Fruit fly (Drosophila melanogaster) whole organism, prepupa: ENCODE data around the gene CG11504.

Experiments
- CG11762 ChIP-seq: fragments of 200-800 bp; sonication (Bioruptor generic); optimal IDR thresholded peaks from 3 replicates; lab custom pipeline; 2016; ENCODE audit warnings: missing biosample characterization, missing genetic modification characterization; ENCODE audit not compliant: insufficient read depth
- CG15336 ChIP-seq: fragments of 200-800 bp; sonication (Bioruptor generic); IDR thresholded peaks from 2 replicates; pipeline ENCODE4 v1.3.6; 2022; ENCODE audit warnings: missing biosample characterization, missing genetic modification characterization
- CG1621 ChIP-seq: fragments of 200-800 bp; sonication (Bioruptor generic); optimal IDR thresholded peaks from 3 replicates; lab custom pipeline; 2018; ENCODE audit warnings: missing biosample characterization, mild to moderate bottlenecking, missing genetic modification characterization
- CG16779 ChIP-seq: fragments of 200-800 bp; sonication (Bioruptor generic); optimal IDR thresholded peaks from 3 replicates; lab custom pipeline; 2017; ENCODE audit warnings: missing biosample characterization, mild to moderate bottlenecking, missing genetic modification characterization
- CG3032 ChIP-seq: fragments of 200-800 bp; optimal IDR thresholded peaks from 2 replicates; lab custom pipeline; 2019; ENCODE audit warnings: missing biosample characterization, mild to moderate bottlenecking, missing genetic modification characterization, moderate library complexity
- CG31627 ChIP-seq: fragments of 200-800 bp; sonication (Bioruptor generic); optimal IDR thresholded peaks from 3 replicates; lab custom pipeline; 2016; ENCODE audit warnings: missing biosample characterization, missing genetic modification characterization
- CG32006 ChIP-seq: fragments of 200-800 bp; sonication (Bioruptor generic); optimal IDR thresholded peaks from 3 replicates; lab custom pipeline; 2017; ENCODE audit warnings: missing biosample characterization, mild to moderate bottlenecking, missing genetic modification characterization
- CG34406 ChIP-seq: fragments of 200-800 bp; sonication (Bioruptor generic); optimal IDR thresholded peaks from 3 replicates; lab custom pipeline; 2016; ENCODE audit warnings: missing biosample characterization, missing genetic modification characterization
- CG3919 ChIP-seq: fragments of 200-800 bp; sonication (Bioruptor generic); optimal IDR thresholded peaks from 3 replicates; lab custom pipeline; 2016; ENCODE audit warnings: missing biosample characterization, missing genetic modification characterization
- CG4318 ChIP-seq: fragments of 200-800 bp; sonication (Bioruptor generic); optimal IDR thresholded peaks from 3 replicates; lab custom pipeline; 2017; ENCODE audit warnings: missing biosample characterization, mild to moderate bottlenecking, missing genetic modification characterization
- CG6163 ChIP-seq: fragments of 200-800 bp; sonication (Bioruptor generic); IDR thresholded peaks from 3 replicates; pipeline ENCODE4 v1.3.6; 2022; ENCODE audit warnings: missing biosample characterization, missing genetic modification characterization
- CG6276 ChIP-seq: fragments of 200-800 bp; sonication (Bioruptor generic); optimal IDR thresholded peaks from 2 replicates; lab custom pipeline; 2017; ENCODE audit warnings: missing biosample characterization, mild to moderate bottlenecking, missing genetic modification characterization
- CG6792 ChIP-seq: fragments of 200-800 bp; sonication (Bioruptor generic); optimal IDR thresholded peaks from 3 replicates; lab custom pipeline; 2016; ENCODE audit warnings: missing biosample characterization, missing genetic modification characterization
- CG6854 ChIP-seq: fragments of 200-800 bp; sonication (Bioruptor generic); optimal IDR thresholded peaks from 2 replicates; lab custom pipeline; 2017; ENCODE audit warnings: missing biosample characterization, mild to moderate bottlenecking, missing genetic modification characterization
- CG7368 ChIP-seq: fragments of 200-800 bp; sonication (Bioruptor generic); optimal IDR thresholded peaks from 3 replicates; lab custom pipeline; 2016; ENCODE audit warnings: missing biosample characterization, missing genetic modification characterization
- CG8119 ChIP-seq: fragments of 200-800 bp; sonication (Bioruptor generic); IDR thresholded peaks from 3 replicates; pipeline ENCODE4 v1.3.6; 2022; ENCODE audit warnings: missing biosample characterization, missing genetic modification characterization
- CG8319 ChIP-seq: fragments of 200-800 bp; sonication (Bioruptor generic); optimal IDR thresholded peaks from 3 replicates; lab custom pipeline; 2016; ENCODE audit warnings: missing biosample characterization, missing genetic modification characterization
- CG8632 ChIP-seq: fragments of 200-800 bp; sonication (Bioruptor generic); optimal IDR thresholded peaks from 3 replicates; lab custom pipeline; 2016; ENCODE audit warnings: missing biosample characterization, missing genetic modification characterization
- CG9139 ChIP-seq: fragments of 200-800 bp; sonication (Bioruptor generic); optimal IDR thresholded peaks from 3 replicates; lab custom pipeline; 2017; ENCODE audit warnings: missing biosample characterization, mild to moderate bottlenecking, missing genetic modification characterization
- Eip75B ChIP-seq: fragments of 200-800 bp; sonication (Bioruptor generic); optimal IDR thresholded peaks from 3 replicates; lab custom pipeline; 2016; ENCODE audit warnings: missing biosample characterization, missing genetic modification characterization
- Eip78C ChIP-seq: fragments of 200-800 bp; sonication (Bioruptor generic); peaks from one replicate; lab custom pipeline; 2016; ENCODE audit warnings: missing biosample characterization, missing genetic modification characterization
- Eip93F ChIP-seq: fragments of 200-800 bp; sonication (Bioruptor generic); optimal IDR thresholded peaks from 2 replicates; lab custom pipeline; 2016; ENCODE audit warnings: missing biosample characterization, mild to moderate bottlenecking, missing genetic modification characterization
- Gug ChIP-seq: fragments of 200-800 bp; sonication (Bioruptor generic); IDR thresholded peaks from 2 replicates; pipeline ENCODE4 v1.3.6; 2022; ENCODE audit warnings: missing biosample characterization, missing genetic modification characterization
- Hr38 ChIP-seq: sonication (Bioruptor generic); optimal IDR thresholded peaks from 2 replicates; lab custom pipeline; 2016; ENCODE audit warnings: missing biosample characterization, missing genetic modification characterization
- Hr39 ChIP-seq: fragments of 200-800 bp; sonication (Bioruptor generic); optimal IDR thresholded peaks from 2 replicates; lab custom pipeline; 2016; ENCODE audit warnings: missing biosample characterization, missing genetic modification characterization
- Lpt ChIP-seq: fragments of 200-800 bp; sonication (Bioruptor generic); optimal IDR thresholded peaks from 3 replicates; lab custom pipeline; 2016; ENCODE audit warnings: missing biosample characterization, missing genetic modification characterization
- Met ChIP-seq: fragments of 200-800 bp; sonication (Bioruptor generic); optimal IDR thresholded peaks from 3 replicates; lab custom pipeline; 2016; ENCODE audit warnings: missing biosample characterization, missing genetic modification characterization
- OdsH ChIP-seq: fragments of 200-800 bp; sonication (Bioruptor generic); optimal IDR thresholded peaks from 3 replicates; lab custom pipeline; 2016; ENCODE audit warnings: missing biosample characterization, missing genetic modification characterization
- Sox102F ChIP-seq: fragments of 200-800 bp; sonication (Bioruptor generic); optimal IDR thresholded peaks from 2 replicates; lab custom pipeline; 2016; ENCODE audit warnings: missing biosample characterization, mild to moderate bottlenecking, missing genetic modification characterization
- Sox15 ChIP-seq: fragments of 200-800 bp; sonication (Bioruptor generic); optimal IDR thresholded peaks from 3 replicates; lab custom pipeline; 2016; ENCODE audit warnings: missing biosample characterization, missing genetic modification characterization
- achi ChIP-seq: fragments of 200-800 bp; sonication (Bioruptor generic); optimal IDR thresholded peaks from 3 replicates; lab custom pipeline; 2016; ENCODE audit warnings: missing biosample characterization, missing genetic modification characterization
- acj6 ChIP-seq: fragments of 200-800 bp; sonication (Bioruptor generic); optimal IDR thresholded peaks from 3 replicates; lab custom pipeline; 2016; ENCODE audit warnings: missing biosample characterization, missing genetic modification characterization
- cyc ChIP-seq: fragments of 200-800 bp; sonication (Bioruptor generic); optimal IDR thresholded peaks from 3 replicates; lab custom pipeline; 2016; ENCODE audit warnings: missing biosample characterization, missing genetic modification characterization
- dac ChIP-seq: fragments of 200-800 bp; sonication (Bioruptor generic); optimal IDR thresholded peaks from 2 replicates; lab custom pipeline; 2017; ENCODE audit warnings: missing biosample characterization, mild to moderate bottlenecking, missing genetic modification characterization
- dsx ChIP-seq: fragments of 200-800 bp; optimal IDR thresholded peaks from 3 replicates; lab custom pipeline; 2019; ENCODE audit warnings: missing biosample characterization, mild to moderate bottlenecking, missing genetic modification characterization, moderate library complexity; ENCODE audit not compliant: poor library complexity, severe bottlenecking
- eg ChIP-seq: fragments of 200-800 bp; sonication (Bioruptor generic); IDR thresholded peaks from 3 replicates; pipeline ENCODE4 v1.3.6; 2022; ENCODE audit warnings: missing biosample characterization, missing genetic modification characterization
- esn ChIP-seq: fragments of 200-800 bp; sonication (Bioruptor generic); optimal IDR thresholded peaks from 2 replicates; lab custom pipeline; 2016; ENCODE audit warnings: missing biosample characterization, mild to moderate bottlenecking, missing genetic modification characterization, moderate library complexity
- fd85E ChIP-seq: fragments of 200-800 bp; sonication (Bioruptor generic); optimal IDR thresholded peaks from 3 replicates; lab custom pipeline; 2016; ENCODE audit warnings: missing biosample characterization, missing genetic modification characterization
- fkh ChIP-seq: fragments of 200-800 bp; sonication (Bioruptor generic); optimal IDR thresholded peaks from 3 replicates; lab custom pipeline; 2017; ENCODE audit warnings: missing biosample characterization, mild to moderate bottlenecking, missing genetic modification characterization, moderate library complexity
- lz ChIP-seq: fragments of 200-800 bp; sonication (Bioruptor generic); optimal IDR thresholded peaks from 3 replicates; lab custom pipeline; 2016; ENCODE audit warnings: missing biosample characterization, missing genetic modification characterization
- net ChIP-seq: fragments of 200-800 bp; sonication (Bioruptor generic); optimal IDR thresholded peaks from 3 replicates; lab custom pipeline; 2016; ENCODE audit warnings: missing biosample characterization, missing genetic modification characterization
- pdm3 ChIP-seq: fragments of 200-800 bp; sonication (Bioruptor generic); optimal IDR thresholded peaks from 3 replicates; lab custom pipeline; 2016; ENCODE audit warnings: missing biosample characterization, missing genetic modification characterization
- salr ChIP-seq, 2 experiments: fragments of 200-800 bp; sonication (Bioruptor generic); optimal IDR thresholded peaks; 3 replicates each; lab custom pipeline; 2016 to 2018; ENCODE audit warnings: missing biosample characterization in 2 of 2, missing genetic modification characterization in 2 of 2, mild to moderate bottlenecking in 1 of 2
- spab ChIP-seq: fragments of 200-800 bp; sonication (Bioruptor generic); optimal IDR thresholded peaks from 2 replicates; lab custom pipeline; 2017; ENCODE audit warnings: missing biosample characterization, mild to moderate bottlenecking, missing genetic modification characterization, missing genetic modification reagents
- ss ChIP-seq, 2 experiments: fragments of 200-800 bp; sonication (Bioruptor generic); optimal IDR thresholded peaks; 2 replicates in 1 of 2; 3 replicates in 1 of 2; lab custom pipeline; 2017 to 2018; ENCODE audit warnings: mild to moderate bottlenecking in 2 of 2, missing biosample characterization in 2 of 2, missing genetic modification characterization in 2 of 2, moderate library complexity in 1 of 2
- svp ChIP-seq: fragments of 200-800 bp; sonication (Bioruptor generic); peaks from one replicate; lab custom pipeline; 2016; ENCODE audit warnings: missing biosample characterization, missing genetic modification characterization

Gene CG11504

DNA sequence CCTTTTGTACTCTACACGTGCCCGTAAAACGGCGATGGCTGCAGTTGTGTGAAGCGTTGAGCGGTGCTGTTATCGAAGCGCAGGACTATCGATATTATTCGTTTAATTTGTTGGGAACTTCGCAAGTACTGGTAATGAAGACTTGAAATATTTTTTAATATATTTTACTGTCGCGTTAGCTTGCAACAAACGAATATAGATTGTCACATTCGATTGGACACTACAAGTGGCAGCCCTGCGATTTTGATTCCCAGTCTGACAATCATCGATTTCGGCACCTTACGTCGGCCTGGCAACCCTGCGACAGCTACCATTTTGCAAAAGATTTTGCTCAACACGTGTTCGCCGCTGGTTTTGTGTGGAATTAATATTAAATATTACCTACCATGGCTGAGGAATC is 6.9 kb downstream of the CG11504 start, which contains the start of the genes Nlp and Nph (continued):
- TF ChIP-seq Lpt = no peak
- TF ChIP-seq pdm3 (GFP tag; lab: Kevin White, UChicago) = no peak
- no peak for TF ChIP-seq CG4318 (GFP tag; lab: Kevin White, UChicago)
- no peak for TF ChIP-seq Eip75B (GFP tag; lab: Kevin White, UChicago)
- TF ChIP-seq CG16779 (tag; lab: Kevin White, UChicago) = no peak
- no peak for TF ChIP-seq Hr38 (GFP tag; lab: Kevin White, UChicago)
- TF ChIP-seq Sox102F (GFP tag; lab: Kevin White, UChicago) = no peak
- TF ChIP-seq cyc (GFP tag; lab: Kevin White, UChicago) = peak; percentile 17
- peak; percentile 27 for TF ChIP-seq Hr39 (GFP tag; lab: Kevin White, UChicago)
- no peak for TF ChIP-seq fkh
- no peak for TF ChIP-seq acj6 (GFP tag; lab: Kevin White, UChicago)
- TF ChIP-seq achi = no peak
- no peak for TF ChIP-seq Sox15 (GFP tag; lab: Kevin White, UChicago)
- TF ChIP-seq CG11762 = no peak
- peak; percentile 34 for TF ChIP-seq esn (GFP tag; lab: Kevin White, UChicago)
- TF ChIP-seq net (GFP tag; lab: Kevin White, UChicago) = no peak
- TF ChIP-seq CG7368 (GFP tag; lab: Kevin White, UChicago) = no peak
- TF ChIP-seq OdsH = no peak
- no peak for TF ChIP-seq fd85E (GFP tag; lab: Kevin White, UChicago)
- no peak for TF ChIP-seq eg (GFP tag; lab: Robert Waterston, UW)
- TF ChIP-seq dsx (GFP tag; lab: Kevin White, UChicago) = no peak
- TF ChIP-seq CG6792 = no peak
- no peak for TF ChIP-seq Met (GFP tag; lab: Kevin White, UChicago)

- peak; percentile 41; the same call in 1 of the 2 replicates for TF ChIP-seq CG15336 (GFP tag; lab: Robert Waterston, UW)
- TF ChIP-seq Sox102F (GFP tag; lab: Kevin White, UChicago) = no peak
- peak; percentile 75 for TF ChIP-seq CG9139 (GFP tag; lab: Kevin White, UChicago)
- TF ChIP-seq Lpt = peak; percentile 63
- TF ChIP-seq ss (GFP tag; optimal IDR thresholded peaks at IDR 0.05; lab: Kevin White, UChicago) = peak; percentile 81 to 85
- TF ChIP-seq Eip78C (GFP tag; lab: Kevin White, UChicago) = peak; percentile 62
- no peak for TF ChIP-seq cyc (GFP tag; lab: Kevin White, UChicago)
- TF ChIP-seq Sox15 (GFP tag; lab: Kevin White, UChicago) = no peak
- TF ChIP-seq CG16779 (tag; lab: Kevin White, UChicago) = peak; percentile 78
- TF ChIP-seq CG1621 (tag; lab: Kevin White, UChicago) = peak; percentile 66
- peak; percentile 84 for TF ChIP-seq CG6163 (GFP tag; lab: Robert Waterston, UW)
- TF ChIP-seq CG4318 (GFP tag; lab: Kevin White, UChicago) = no peak
- TF ChIP-seq CG6854 (GFP tag; lab: Kevin White, UChicago) = no peak
- TF ChIP-seq acj6 (GFP tag; lab: Kevin White, UChicago) = no peak
- TF ChIP-seq CG31627 (GFP tag; lab: Kevin White, UChicago) = no peak
- TF ChIP-seq CG8119 (GFP tag; lab: Robert Waterston, UW) = peak; percentile 67
- TF ChIP-seq achi = peak; percentile 12
- TF ChIP-seq Met (GFP tag; lab: Kevin White, UChicago) = no peak
- TF ChIP-seq lz (GFP tag; lab: Kevin White, UChicago) = no peak
- TF ChIP-seq CG6276 = no peak
- no peak for TF ChIP-seq CG8632 (GFP tag; lab: Kevin White, UChicago)
- no peak for TF ChIP-seq CG8319 (GFP tag; lab: Kevin White, UChicago)
- peak; percentile 16 for TF ChIP-seq dsx (GFP tag; lab: Kevin White, UChicago)
- TF ChIP-seq CG3919 (GFP tag; lab: Kevin White, UChicago) = peak; percentile 10
- TF ChIP-seq CG3032 (tag; lab: Kevin White, UChicago) = peak; percentile 24
- peak in 1 of 2 experiments; percentile 1 for TF ChIP-seq salr (GFP tag; optimal IDR thresholded peaks at IDR 0.05; lab: Kevin White, UChicago)
- TF ChIP-seq Hr39 (GFP tag; lab: Kevin White, UChicago) = no peak
- no peak for TF ChIP-seq Hr38 (GFP tag; lab: Kevin White, UChicago)
- TF ChIP-seq OdsH = no peak
- no peak for TF ChIP-seq fd85E (GFP tag; lab: Kevin White, UChicago)
- TF ChIP-seq CG32006 = peak; percentile 47
- no peak for TF ChIP-seq CG34406 (GFP tag; lab: Kevin White, UChicago)
- TF ChIP-seq svp (GFP tag; lab: Kevin White, UChicago) = no peak
- TF ChIP-seq CG11762 = no peak
- TF ChIP-seq Eip75B (GFP tag; lab: Kevin White, UChicago) = peak; percentile 41
- TF ChIP-seq spab = peak; percentile 58
- peak; percentile 87 for TF ChIP-seq eg (GFP tag; lab: Robert Waterston, UW)
- no peak for TF ChIP-seq Eip93F (GFP tag; lab: Kevin White, UChicago)
- TF ChIP-seq esn (GFP tag; lab: Kevin White, UChicago) = no peak
- no peak for TF ChIP-seq dac
- no peak for TF ChIP-seq CG7368 (GFP tag; lab: Kevin White, UChicago)
- no peak for TF ChIP-seq Gug
These were observed 7.8 kb downstream of the CG11504 start for dm6 chr3R:30005332-30005979.
